Fruit fly (Drosophila melanogaster): ENCODE results near the gene cad.
A peak's percentile ranks its signal among the peaks of the same experiment; 100 is the strongest.

Gene cad

dm6 chr2L:20758847-20759465, 11.6 kb upstream of the cad start (continued):
- TF ChIP-seq CG6254 (GFP tag; optimal IDR thresholded peaks at IDR 0.05) (peak; percentile 61), toy (GFP tag; IDR thresholded peaks at IDR 0.05) (peak; percentile 70), CG9817 (tag; optimal IDR thresholded peaks at IDR 0.05) (peak; percentile 50), Stat92E (GFP tag; optimal IDR thresholded peaks at IDR 0.05) (no peak), chn (GFP tag; optimal IDR thresholded peaks at IDR 0.05) (peak; percentile 46), NC2α (GFP tag; optimal IDR thresholded peaks at IDR 0.05) (peak; percentile 19), stwl (tag; optimal IDR thresholded peaks at IDR 0.05) (no peak), bowl (GFP tag; IDR thresholded peaks at IDR 0.05) (no peak), Bdp1 (GFP tag; optimal IDR thresholded peaks at IDR 0.05) (peak; percentile 6), ttk (GFP tag; IDR thresholded peaks at IDR 0.05) (no peak), HLH54F (GFP tag; optimal IDR thresholded peaks at IDR 0.05) (peak; percentile 65), Dp (GFP tag; optimal IDR thresholded peaks at IDR 0.05) (no peak), CG2875 (GFP tag; optimal IDR thresholded peaks at IDR 0.05) (no peak), vvl (GFP tag; IDR thresholded peaks at IDR 0.05) (peak; percentile 59), ase (GFP tag; IDR thresholded peaks at IDR 0.05) (no peak), corto (GFP tag; optimal IDR thresholded peaks at IDR 0.05) (peak; percentile 37), psq (GFP tag; optimal IDR thresholded peaks at IDR 0.05) (no peak), nau (GFP tag; optimal IDR thresholded peaks at IDR 0.05) (peak; percentile 59), CG7372 (GFP tag; IDR thresholded peaks at IDR 0.05) (peak; percentile 75), CG31365 (tag; optimal IDR thresholded peaks at IDR 0.05) (peak; percentile 15), CG6813 (GFP tag; optimal IDR thresholded peaks at IDR 0.05) (peak; percentile 74), H2.0 (GFP tag; IDR thresholded peaks at IDR 0.05) (peak; percentile 29; the same call in 1 of the 2 replicates), Hmx (GFP tag; optimal IDR thresholded peaks at IDR 0.05) (no peak), tin (GFP tag; optimal IDR thresholded peaks at IDR 0.05) (peak; percentile 67), Sry-δ (GFP tag; optimal IDR thresholded peaks at IDR 0.05) (no peak), CG7271 (tag; optimal IDR thresholded peaks at IDR 0.05) (no peak), grn (GFP tag; optimal IDR thresholded peaks at IDR 0.05) (no peak), Pdp1 (GFP tag; optimal IDR thresholded peaks at IDR 0.05) (peak in 1 of 2 experiments; percentile 56), D (optimal IDR thresholded peaks at IDR 0.05) (no peak), D (GFP tag; optimal IDR thresholded peaks at IDR 0.05) (peak; percentile 36), zfh2 (GFP tag; optimal IDR thresholded peaks at IDR 0.05) (peak; percentile 57), HLHmδ (GFP tag; optimal IDR thresholded peaks at IDR 0.05) (no peak), lov (optimal IDR thresholded peaks at IDR 0.05) (no peak), lov (GFP tag; IDR thresholded peaks at IDR 0.05) (no peak), tgo (GFP tag; IDR thresholded peaks at IDR 0.05) (peak; percentile 75), twi (tag; optimal IDR thresholded peaks at IDR 0.05) (peak; percentile 1), CG18764 (GFP tag; optimal IDR thresholded peaks at IDR 0.05) (peak; percentile 34), pum (GFP tag; optimal IDR thresholded peaks at IDR 0.05) (peak; percentile 42), tup (GFP tag; optimal IDR thresholded peaks at IDR 0.05) (no peak), E2f2 (GFP tag; IDR thresholded peaks at IDR 0.05) (peak; percentile 54), Aef1 (GFP tag; IDR thresholded peaks at IDR 0.05) (peak; percentile 79), CG34422 (GFP tag; IDR thresholded peaks at IDR 0.05) (peak; percentile 64; the same call in 2 of the 3 replicates), Dll (GFP tag; IDR thresholded peaks at IDR 0.05; ENCODE audit: partially characterized antibody) (no peak), slou (GFP tag; optimal IDR thresholded peaks at IDR 0.05) (peak; percentile 54), CG14860 (GFP tag; IDR thresholded peaks at IDR 0.05; ENCODE audit: partially characterized antibody) (no peak), CG17802 (tag; optimal IDR thresholded peaks at IDR 0.05) (no peak), Dad (GFP tag; optimal IDR thresholded peaks at IDR 0.05) (peak; percentile 65), Opbp (GFP tag; IDR thresholded peaks at IDR 0.05; ENCODE audit: partially characterized antibody) (no peak), CG1832 (GFP tag; optimal IDR thresholded peaks at IDR 0.05) (no peak), ATbp (GFP tag; optimal IDR thresholded peaks at IDR 0.05) (peak; percentile 43)

Measured in whole organism, embryonic.